Worm (Caenorhabditis elegans): Measurements from ENCODE around the gene bli-1.

Gene bli-1

DNA sequence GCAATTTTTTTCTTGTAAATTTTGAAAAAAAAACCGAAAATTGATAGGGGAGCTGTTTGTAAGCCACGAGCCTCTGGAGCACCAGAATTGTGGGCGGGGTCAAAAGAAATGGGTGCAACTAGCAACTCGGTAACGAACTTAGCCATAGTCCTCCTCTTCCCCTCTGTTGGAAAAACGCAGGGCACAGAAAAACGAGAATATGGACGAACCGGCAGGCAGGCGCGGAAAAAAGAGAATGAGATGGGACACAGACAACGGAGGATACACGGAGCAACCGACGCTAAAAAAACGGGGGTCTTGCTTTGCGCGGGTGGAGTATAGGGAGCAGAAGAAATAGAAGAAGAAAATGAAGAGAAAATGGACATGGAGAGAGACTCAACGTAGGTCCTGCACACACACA lies 52.9 kb downstream of the bli-1 start:
- no peak for TF ChIP-seq fos-1 (tag; optimal IDR thresholded peaks at IDR 0.05)
- no peak for TF ChIP-seq F16B12.6 (tag; optimal IDR thresholded peaks at IDR 0.05)
- peak; percentile 75 for TF ChIP-seq fkh-10 (GFP tag; optimal IDR thresholded peaks at IDR 0.05)
- no peak for TF ChIP-seq efl-1 (optimal IDR thresholded peaks at IDR 0.05)
- peak in 1 of 2 experiments; percentile 49 for TF ChIP-seq efl-1 (GFP tag; optimal IDR thresholded peaks at IDR 0.05 in 1 of 2)
- peak in 1 of 3 experiments; percentile 30 for TF ChIP-seq ceh-82 (tag; optimal IDR thresholded peaks at IDR 0.05)
- peak; percentile 75 for TF ChIP-seq lin-14 (GFP tag; optimal IDR thresholded peaks at IDR 0.05)

Data from whole organism, L1 larva.